Fruit fly (Drosophila melanogaster) Kc167 (cell line): Measurements from ENCODE around the gene msopa.

Source experiments
- h ChIP-seq: fragments of >200 bp; optimal IDR thresholded peaks from 3 replicates; lab custom pipeline; 2018; ENCODE audit warnings: missing external identifiers
- insv ChIP-seq: fragments of >200 bp; optimal IDR thresholded peaks from 3 replicates; lab custom pipeline; 2018; ENCODE audit warnings: missing external identifiers
- psq ChIP-seq: fragments of >200 bp; optimal IDR thresholded peaks from 2 replicates; lab custom pipeline; 2017; ENCODE audit warnings: missing external identifiers

- no peak for TF ChIP-seq psq (lab: Kevin White, UChicago)
- no peak for TF ChIP-seq insv (lab: Kevin White, UChicago)
- TF ChIP-seq h, result no peak
These were observed 8.1 kb upstream of the msopa start, which contains the start of gene CG7133 for dm6 chr3L:22074347-22074971.
